Worm (Caenorhabditis elegans) whole organism, dauer: ENCODE data around the gene srx-76.

Source experiments
- unc-62 ChIP-seq: sonication (generic microtip); optimal IDR thresholded peaks from 2 replicates; lab custom pipeline; 2017; ENCODE audit warnings: missing biosample characterization, missing genetic modification reagents, missing genetic modification characterization

srx-76 gene

DNA sequence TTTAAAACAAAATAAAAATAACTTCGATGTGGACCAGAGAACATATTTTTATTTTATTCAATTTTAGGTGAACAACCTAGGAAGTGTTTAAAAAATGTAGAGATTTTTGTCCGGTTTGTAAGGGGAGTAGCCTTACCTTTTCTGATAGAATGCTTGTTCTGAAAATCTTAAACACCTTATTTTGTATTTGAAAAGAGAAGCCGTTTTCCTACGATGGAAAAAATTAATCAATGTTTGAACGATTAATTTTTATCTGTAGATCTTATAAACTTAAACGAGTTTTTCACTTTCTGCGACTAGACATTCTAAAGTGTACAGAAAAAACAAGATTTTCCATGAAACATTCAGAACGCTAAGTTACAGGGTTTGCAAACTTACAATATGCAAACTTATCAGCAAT, 50.7 kb downstream of the srx-76 start, which contains the start of gene F58H1.6:
Gene F58H1.6 (plus strand): TSS at position 301 of the 400 bp plus-strand sequence.
- TF ChIP-seq unc-62 (GFP tag; lab: Kevin White, UChicago): no peak
